Fruit fly (Drosophila melanogaster) whole organism, embryonic: ENCODE measurements around the gene CG13039.
A peak's percentile ranks its signal among the peaks of the same experiment; 100 is the strongest.

Source experiments
- Ada2b ChIP-seq: fragments of 200-800 bp; sonication (Bioruptor generic); IDR thresholded peaks from 2 replicates; pipeline ENCODE4 v1.3.6; 2022; ENCODE audit warnings: missing biosample characterization, missing genetic modification characterization
- Aef1 ChIP-seq: fragments of 200-800 bp; sonication (Bioruptor generic); IDR thresholded peaks from 3 replicates; pipeline ENCODE4 v1.3.6; 2022; ENCODE audit warnings: missing biosample characterization, missing genetic modification characterization
- CG11093 ChIP-seq: fragments of 200-800 bp; sonication (Bioruptor generic); IDR thresholded peaks from 3 replicates; pipeline ENCODE4 v1.3.6; 2022; ENCODE audit warnings: missing biosample characterization, missing genetic modification characterization
- CG1233 ChIP-seq: fragments of 200-800 bp; sonication (Bioruptor generic); optimal IDR thresholded peaks from 4 replicates; lab custom pipeline; 2018; ENCODE audit warnings: missing biosample characterization, mild to moderate bottlenecking, missing genetic modification characterization
- CG12659 ChIP-seq: fragments of 200-800 bp; sonication (Bioruptor generic); optimal IDR thresholded peaks from 3 replicates; lab custom pipeline; 2017; ENCODE audit warnings: mild to moderate bottlenecking, missing biosample characterization, missing genetic modification reagents, missing genetic modification characterization
- CG14050 ChIP-seq: fragments of 200-800 bp; sonication (Bioruptor generic); IDR thresholded peaks from 3 replicates; pipeline ENCODE4 v1.3.6; 2022; ENCODE audit warnings: missing biosample characterization, missing genetic modification characterization
- CG14441 ChIP-seq: fragments of 200-800 bp; sonication (Bioruptor generic); IDR thresholded peaks from 2 replicates; pipeline ENCODE4 v1.3.6; 2022; ENCODE audit warnings: missing biosample characterization, missing genetic modification characterization
- CG15269 ChIP-seq: fragments of 200-800 bp; sonication (Bioruptor generic); optimal IDR thresholded peaks from 2 replicates; lab custom pipeline; 2018; ENCODE audit warnings: missing biosample characterization, mild to moderate bottlenecking, missing genetic modification characterization, moderate library complexity
- CG17359 ChIP-seq: fragments of 200-800 bp; sonication (Bioruptor generic); optimal IDR thresholded peaks from 3 replicates; lab custom pipeline; 2018; ENCODE audit warnings: missing biosample characterization, mild to moderate bottlenecking, missing genetic modification characterization, moderate library complexity
- CG2678 ChIP-seq: fragments of 200-800 bp; sonication (Bioruptor generic); optimal IDR thresholded peaks from 3 replicates; lab custom pipeline; 2019; ENCODE audit warnings: missing biosample characterization, mild to moderate bottlenecking, missing genetic modification characterization, moderate library complexity
- CG34376 ChIP-seq: fragments of 200-800 bp; sonication (Bioruptor generic); optimal IDR thresholded peaks from 2 replicates; lab custom pipeline; 2018; ENCODE audit warnings: missing biosample characterization, mild to moderate bottlenecking, missing genetic modification characterization
- CG3838 ChIP-seq: fragments of 200-800 bp; sonication (Bioruptor generic); optimal IDR thresholded peaks from 3 replicates; lab custom pipeline; 2016; ENCODE audit warnings: missing biosample characterization, missing genetic modification characterization
- CG4360 ChIP-seq: fragments of 200-800 bp; sonication (Bioruptor generic); IDR thresholded peaks from 2 replicates; pipeline ENCODE4 v1.3.6; 2022; ENCODE audit warnings: missing biosample characterization, missing genetic modification characterization
- CG7928 ChIP-seq: fragments of 200-800 bp; sonication (Bioruptor generic); optimal IDR thresholded peaks from 2 replicates; lab custom pipeline; 2017; ENCODE audit warnings: missing biosample characterization, mild to moderate bottlenecking, missing genetic modification characterization
- CG8290 ChIP-seq, 3 experiments: fragments of 200-800 bp; sonication (Bioruptor generic); optimal IDR thresholded peaks; 2 replicates each; lab custom pipeline; 2016 to 2019; ENCODE audit warnings: missing biosample characterization in 3 of 3, missing genetic modification characterization in 3 of 3, mild to moderate bottlenecking in 2 of 3, moderate library complexity in 1 of 3
- D19A ChIP-seq: fragments of 200-800 bp; optimal IDR thresholded peaks from 3 replicates; lab custom pipeline; 2019; ENCODE audit warnings: missing biosample characterization, mild to moderate bottlenecking, missing genetic modification characterization, moderate library complexity
- Eip74EF ChIP-seq, 2 experiments: fragments of 200-800 bp in 1 of 2; fragments of >200 bp in 1 of 2; sonication (Bioruptor generic) in 1 of 2; optimal IDR thresholded peaks; 2 replicates each; lab custom pipeline; 2017 to 2019; ENCODE audit warnings: missing biosample characterization in 2 of 2, missing genetic modification characterization in 2 of 2, mild to moderate bottlenecking in 1 of 2, moderate library complexity in 1 of 2
- Ets65A ChIP-seq: fragments of 200-800 bp; sonication (Bioruptor generic); peaks from one replicate; lab custom pipeline; 2016; ENCODE audit warnings: missing biosample characterization, missing genetic modification characterization
- Hr51 ChIP-seq, 2 experiments: fragments of 200-800 bp; sonication (Bioruptor generic); optimal IDR thresholded peaks; 2 replicates in 1 of 2; 3 replicates in 1 of 2; lab custom pipeline; 2016 to 2018; ENCODE audit warnings: missing biosample characterization in 2 of 2, missing genetic modification characterization in 2 of 2, mild to moderate bottlenecking in 1 of 2, moderate library complexity in 1 of 2
- Med ChIP-seq: fragments of 200-800 bp; sonication (Bioruptor generic); peaks from one replicate; lab custom pipeline; 2016; ENCODE audit warnings: missing biosample characterization, missing genetic modification characterization, mild to moderate bottlenecking, inconsistent platforms, moderate library complexity
- Meics ChIP-seq: fragments of 200-800 bp; sonication (Bioruptor generic); optimal IDR thresholded peaks from 2 replicates; lab custom pipeline; 2017; ENCODE audit warnings: missing biosample characterization, mild to moderate bottlenecking, missing genetic modification characterization
- Mrtf ChIP-seq: fragments of 200-800 bp; sonication (Bioruptor generic); IDR thresholded peaks from 3 replicates; pipeline ENCODE4 v1.3.6; 2022; ENCODE audit warnings: missing biosample characterization, missing genetic modification characterization
- Nf-YB ChIP-seq: fragments of 200-800 bp; sonication (Bioruptor generic); optimal IDR thresholded peaks from 3 replicates; lab custom pipeline; 2019; ENCODE audit warnings: missing biosample characterization, mild to moderate bottlenecking, missing genetic modification characterization, moderate library complexity
- Sox102F ChIP-seq: fragments of 200-800 bp; sonication (Bioruptor generic); optimal IDR thresholded peaks from 2 replicates; lab custom pipeline; 2018; ENCODE audit warnings: missing biosample characterization, mild to moderate bottlenecking, missing genetic modification characterization, moderate library complexity
- Trl ChIP-seq, 3 experiments: fragments of >200 bp in 2 of 3; fragments of 200-800 bp in 1 of 3; sonication (Bioruptor generic) in 1 of 3; optimal IDR thresholded peaks; 2 replicates in 1 of 3; 3 replicates in 2 of 3; lab custom pipeline; 2016 to 2017; ENCODE audit warnings: missing biosample characterization in 1 of 3, missing genetic modification characterization in 1 of 3
- btn ChIP-seq: fragments of 200-800 bp; sonication (Bioruptor generic); optimal IDR thresholded peaks from 2 replicates; lab custom pipeline; 2016; ENCODE audit warnings: missing biosample characterization, missing genetic modification characterization
- chinmo ChIP-seq: fragments of 200-800 bp; sonication (Bioruptor generic); IDR thresholded peaks from 4 replicates; pipeline ENCODE4 v1.3.6; 2022; ENCODE audit warnings: missing biosample characterization, missing genetic modification characterization; ENCODE audit not compliant: partially characterized antibody
- dysf ChIP-seq: fragments of 200-800 bp; sonication (Bioruptor generic); IDR thresholded peaks from 3 replicates; pipeline ENCODE4 v1.3.6; 2022; ENCODE audit warnings: missing biosample characterization, missing genetic modification characterization
- fd96Cb ChIP-seq: fragments of 200-800 bp; sonication (Bioruptor generic); optimal IDR thresholded peaks from 2 replicates; lab custom pipeline; 2018; ENCODE audit warnings: missing biosample characterization, mild to moderate bottlenecking, missing genetic modification characterization, moderate library complexity
- ftz-f1 ChIP-seq: fragments of 200-800 bp; sonication (Bioruptor generic); optimal IDR thresholded peaks from 2 replicates; lab custom pipeline; 2016; ENCODE audit warnings: missing biosample characterization, missing genetic modification characterization
- gcm ChIP-seq: fragments of 200-800 bp; sonication (Bioruptor generic); optimal IDR thresholded peaks from 2 replicates; lab custom pipeline; 2019; ENCODE audit warnings: missing biosample characterization, mild to moderate bottlenecking, missing genetic modification characterization, moderate library complexity
- grau ChIP-seq: fragments of 200-800 bp; optimal IDR thresholded peaks from 3 replicates; lab custom pipeline; 2019; ENCODE audit warnings: missing biosample characterization, mild to moderate bottlenecking, missing genetic modification characterization, moderate library complexity
- gsb-n ChIP-seq: fragments of 200-800 bp; sonication (Bioruptor generic); optimal IDR thresholded peaks from 3 replicates; lab custom pipeline; 2018; ENCODE audit warnings: missing biosample characterization, mild to moderate bottlenecking, missing genetic modification characterization
- hkb ChIP-seq, 2 experiments: fragments of 200-800 bp in 1 of 2; fragments of >200 bp in 1 of 2; sonication (Bioruptor generic) in 1 of 2; IDR thresholded peaks in 1 of 2; optimal IDR thresholded peaks in 1 of 2; 2 replicates each; pipeline versions ENCODE4 v1.3.6 to Lab custom; 2017 to 2022; ENCODE audit warnings: missing biosample characterization in 1 of 2, missing genetic modification characterization in 1 of 2
- lmd ChIP-seq: fragments of 200-800 bp; sonication (Bioruptor generic); IDR thresholded peaks from 2 replicates; pipeline ENCODE4 v1.3.6; 2022; ENCODE audit warnings: missing biosample characterization, missing genetic modification characterization
- mirr ChIP-seq: fragments of 200-800 bp; sonication (Bioruptor generic); optimal IDR thresholded peaks from 3 replicates; lab custom pipeline; 2018; ENCODE audit warnings: missing biosample characterization, mild to moderate bottlenecking, missing genetic modification characterization
- run ChIP-seq: fragments of 200-800 bp; sonication (Bioruptor generic); optimal IDR thresholded peaks from 3 replicates; lab custom pipeline; 2018; ENCODE audit warnings: missing biosample characterization, mild to moderate bottlenecking, missing genetic modification characterization
- sens-2 ChIP-seq: fragments of 200-800 bp; sonication (Bioruptor generic); IDR thresholded peaks from 2 replicates; pipeline ENCODE4 v1.3.6; 2022; ENCODE audit warnings: missing biosample characterization, missing genetic modification characterization
- seq ChIP-seq: fragments of 200-800 bp; sonication (Bioruptor generic); IDR thresholded peaks from 2 replicates; pipeline ENCODE4 v1.3.6; 2022; ENCODE audit warnings: missing biosample characterization, missing genetic modification characterization
- shn ChIP-seq: fragments of 200-800 bp; sonication (Bioruptor generic); optimal IDR thresholded peaks from 3 replicates; lab custom pipeline; 2016; ENCODE audit warnings: missing biosample characterization, missing genetic modification characterization
- so ChIP-seq: fragments of 200-800 bp; sonication (Bioruptor generic); IDR thresholded peaks from 3 replicates; pipeline ENCODE4 v1.3.6; 2022; ENCODE audit warnings: missing biosample characterization, missing genetic modification characterization
- tgo ChIP-seq: fragments of 200-800 bp; sonication (Bioruptor generic); IDR thresholded peaks from 3 replicates; pipeline ENCODE4 v1.3.6; 2022; ENCODE audit warnings: missing biosample characterization, missing genetic modification characterization
- ttk ChIP-seq: fragments of 200-800 bp; sonication (Bioruptor generic); IDR thresholded peaks from 2 replicates; pipeline ENCODE4 v2.1.2; 2022; ENCODE audit warnings: missing biosample characterization, missing genetic modification characterization
- unc-4 ChIP-seq: fragments of 200-800 bp; sonication (Bioruptor generic); IDR thresholded peaks from 2 replicates; pipeline ENCODE4 v1.3.6; 2022; ENCODE audit warnings: missing biosample characterization, missing genetic modification characterization; ENCODE audit not compliant: partially characterized antibody

Gene CG13039

dm6 chr3L:16289067-16289466 is 37.5 kb downstream of the CG13039 start (continued):
- TF ChIP-seq Meics (GFP tag; lab: Kevin White, UChicago) (peak; percentile 39), seq (GFP tag; lab: Robert Waterston, UW) (peak; percentile 73), dysf (GFP tag; lab: Robert Waterston, UW) (peak; percentile 61; the same call in 2 of the 3 replicates)
- TF ChIP-seq, all 482 proteins: peak for 73

DNA sequence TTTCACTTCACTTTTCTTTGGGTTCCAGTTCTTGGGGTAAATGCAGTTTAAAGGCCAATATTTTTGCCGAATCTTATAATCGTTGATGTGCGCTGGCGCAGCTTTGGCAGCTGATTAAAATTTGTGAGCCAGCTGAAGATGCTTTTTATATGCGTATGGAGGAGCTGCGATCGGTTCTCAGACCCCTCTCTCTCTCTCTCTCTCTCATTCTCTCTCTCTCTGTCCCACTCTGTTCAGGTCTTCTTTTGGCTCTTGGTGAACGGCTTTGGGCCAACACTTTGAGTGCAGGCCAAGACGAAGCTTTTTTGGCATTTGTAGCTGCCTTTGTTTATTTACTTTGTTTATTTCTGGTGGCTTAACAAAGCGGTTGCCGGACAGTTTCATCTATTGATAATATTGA is 38.2 kb downstream of the CG13039 start, which contains the start of gene CG13046:
CG13046 (minus strand) TSS at position 101 of the 400 bp plus-strand sequence.
- TF ChIP-seq chinmo (GFP tag; lab: Robert Waterston, UW) (0 out of 4 replicates have a peak, but pooled peaks have one; percentile 18), ftz-f1 (no peak), Trl (optimal IDR thresholded peaks at IDR 0.05; lab: Kevin White, UChicago) (peak; percentile 8 to 42), Trl (GFP tag; optimal IDR thresholded peaks at IDR 0.05; lab: Kevin White, UChicago) (no peak)

dm6 chr3L:16286258-16286657 is 40.3 kb downstream of the CG13039 start:
- TF ChIP-seq Aef1: 0 out of 3 replicates have a peak, but pooled peaks have one; percentile 10
- 0 out of 4 replicates have a peak, but pooled peaks have one; percentile 47 for TF ChIP-seq chinmo (GFP tag; lab: Robert Waterston, UW)
- TF ChIP-seq ttk (GFP tag; lab: Robert Waterston, UW): 0 out of 2 replicates have a peak, but pooled peaks have one; percentile 5
- peak; percentile 58 for TF ChIP-seq Sox102F (GFP tag; lab: Kevin White, UChicago)
- TF ChIP-seq shn (GFP tag; lab: Kevin White, UChicago): no peak
- TF ChIP-seq unc-4 (GFP tag; lab: Robert Waterston, UW): no peak
- TF ChIP-seq lmd (GFP tag; lab: Robert Waterston, UW): no peak; the same call in 1 of the 2 replicates
- TF ChIP-seq CG2678: peak; percentile 61
- no peak for TF ChIP-seq gsb-n (tag; lab: Kevin White, UChicago)
- TF ChIP-seq mirr (GFP tag; lab: Kevin White, UChicago): no peak
- TF ChIP-seq fd96Cb: peak; percentile 19
- peak; percentile 6 for TF ChIP-seq run (tag; lab: Kevin White, UChicago)
- peak; percentile 17 for TF ChIP-seq CG12659 (GFP tag; lab: Kevin White, UChicago)
- TF ChIP-seq CG8290 (GFP tag; optimal IDR thresholded peaks at IDR 0.05; lab: Kevin White, UChicago): no peak
- peak in 1 of 2 experiments; percentile 46 for TF ChIP-seq CG8290 (tag; optimal IDR thresholded peaks at IDR 0.05; lab: Kevin White, UChicago)
- TF ChIP-seq CG4360 (GFP tag; lab: Robert Waterston, UW): no peak
- no peak for TF ChIP-seq CG1233 (GFP tag; lab: Kevin White, UChicago)
- peak; percentile 35 for TF ChIP-seq grau
- TF ChIP-seq Mrtf (GFP tag; lab: Robert Waterston, UW): no peak
- no peak for TF ChIP-seq CG11093 (GFP tag; lab: Robert Waterston, UW)
- peak; percentile 64 for TF ChIP-seq CG15269 (tag; lab: Kevin White, UChicago)
- TF ChIP-seq CG7928 (GFP tag; lab: Kevin White, UChicago): no peak
- peak in 1 of 2 experiments; percentile 51 for TF ChIP-seq Eip74EF (GFP tag; optimal IDR thresholded peaks at IDR 0.05; lab: Kevin White, UChicago)
- peak; percentile 45 for TF ChIP-seq D19A (tag; lab: Kevin White, UChicago)
- no peak for TF ChIP-seq Nf-YB
- peak; percentile 79 for TF ChIP-seq Med (GFP tag; lab: Kevin White, UChicago)
- TF ChIP-seq btn (GFP tag; lab: Kevin White, UChicago): no peak
- TF ChIP-seq so (GFP tag; lab: Robert Waterston, UW): peak; percentile 45; the same call in 1 of the 3 replicates
- peak; percentile 29 for TF ChIP-seq Ets65A (GFP tag; lab: Kevin White, UChicago)
- peak; percentile 57 for TF ChIP-seq CG14441 (GFP tag; lab: Robert Waterston, UW)
- peak; percentile 35; the same call in 2 of the 3 replicates for TF ChIP-seq tgo (GFP tag; lab: Robert Waterston, UW)
- TF ChIP-seq Hr51 (GFP tag; optimal IDR thresholded peaks at IDR 0.05; lab: Kevin White, UChicago): peak in 1 of 2 experiments; percentile 67
- no peak for TF ChIP-seq CG3838 (GFP tag; lab: Kevin White, UChicago)
- TF ChIP-seq CG17359 (tag; lab: Kevin White, UChicago): peak; percentile 31
- TF ChIP-seq CG34376: no peak
- peak; percentile 20; the same call in 1 of the 2 replicates for TF ChIP-seq Ada2b (GFP tag; lab: Robert Waterston, UW)
- TF ChIP-seq hkb (optimal IDR thresholded peaks at IDR 0.05; lab: Kevin White, UChicago): no peak
- 0 out of 2 replicates have a peak, but pooled peaks have one; percentile 22 for TF ChIP-seq hkb (GFP tag; IDR thresholded peaks at IDR 0.05; lab: Robert Waterston, UW)
- 0 out of 3 replicates have a peak, but pooled peaks have one; percentile 17 for TF ChIP-seq CG14050
- TF ChIP-seq sens-2: no peak
- peak; percentile 9 for TF ChIP-seq gcm (GFP tag; lab: Kevin White, UChicago)
